Fruit fly (Drosophila melanogaster): ENCODE measurements around the gene ND-13A.

The ND-13A gene

DNA sequence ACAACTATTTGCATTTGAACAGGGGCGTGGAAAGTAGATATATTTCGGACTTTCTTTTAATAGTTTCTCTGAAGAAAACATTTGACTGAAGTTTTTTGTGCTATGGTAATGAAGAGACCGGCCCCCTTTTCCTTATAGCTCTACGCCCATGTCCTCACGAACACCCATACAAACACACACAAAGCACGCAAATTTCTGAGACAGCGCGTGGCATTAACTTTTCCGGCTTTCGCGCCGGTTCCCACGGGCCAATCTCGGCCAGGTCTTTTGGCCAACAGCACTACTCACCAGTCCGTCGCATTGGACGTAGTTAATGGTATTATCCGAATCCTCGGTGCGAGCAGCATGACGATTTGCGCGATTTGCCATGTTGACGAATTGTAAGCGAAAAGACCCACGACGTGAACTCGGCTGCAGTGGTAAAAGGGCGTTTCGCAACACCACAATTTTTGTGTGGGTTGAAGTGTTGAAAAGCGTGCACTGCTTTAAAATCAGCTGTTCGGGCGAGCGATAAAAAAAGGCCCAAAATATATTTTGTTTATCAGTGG is 47.6 kb downstream of the ND-13A start, which contains the start of gene senju:
senju (plus strand) TSS at position 477 of the 548 bp plus-strand sequence.
- peak; percentile 76 for TF ChIP-seq CG17801 (GFP tag; optimal IDR thresholded peaks at IDR 0.05; ENCODE audit: partially characterized antibody)

DNA sequence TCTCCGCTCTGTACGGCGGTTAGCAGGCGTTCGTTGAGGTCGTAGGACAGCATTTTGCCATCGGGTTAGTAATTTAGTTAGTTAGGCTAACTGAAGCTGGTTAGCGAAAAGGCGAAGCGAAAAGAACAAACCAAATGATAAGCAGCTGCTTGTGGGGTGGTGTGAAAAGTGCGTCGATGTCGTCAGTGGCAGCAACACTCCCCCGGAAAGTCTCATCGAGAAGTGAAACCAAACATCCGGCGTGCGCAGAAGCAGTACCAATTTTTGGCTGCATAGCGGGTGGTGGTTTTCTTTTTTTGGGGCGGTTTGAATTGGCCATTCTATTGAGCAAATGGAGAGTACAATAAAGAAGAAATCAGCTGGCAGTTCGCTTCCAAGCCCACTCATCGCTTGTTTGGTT is 49.3 kb downstream of the ND-13A start, which contains the start of gene CG9121:
CG9121 (minus strand) TSS at position 238 of the 400 bp plus-strand sequence.
- TF ChIP-seq CG17801 (GFP tag; optimal IDR thresholded peaks at IDR 0.05; ENCODE audit: partially characterized antibody): no peak

DNA sequence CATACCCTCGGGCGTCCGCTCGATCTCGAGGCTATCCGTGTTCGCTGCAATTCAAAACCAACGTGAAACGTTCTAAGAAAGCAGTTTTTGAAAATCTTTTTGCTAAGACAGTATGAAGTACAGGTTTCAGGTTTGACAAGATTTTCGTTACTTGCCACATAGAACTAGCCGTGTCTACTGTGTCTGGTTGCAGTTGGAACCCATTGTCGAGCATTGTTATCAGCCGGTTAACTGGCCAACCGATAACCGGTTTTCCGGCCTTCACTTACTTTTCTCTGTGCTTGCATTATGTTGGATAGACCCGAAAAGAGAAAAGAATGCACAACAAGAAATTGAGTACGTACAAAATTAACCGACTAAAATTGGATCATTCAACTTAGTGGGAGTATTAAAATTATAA is 50.1 kb downstream of the ND-13A start:
- no peak for TF ChIP-seq CG17801 (GFP tag; optimal IDR thresholded peaks at IDR 0.05; ENCODE audit: partially characterized antibody)

Data from ovary, adult (tissue).